Fruit fly (Drosophila melanogaster) whole organism, embryonic: Measurements from ENCODE around the gene Pka-C3.

Experiments
- Awh ChIP-seq: fragments of 200-800 bp; sonication (Bioruptor generic); IDR thresholded peaks from 2 replicates; pipeline ENCODE4, ENCODE4 v1.3.6; 2022; ENCODE audit warnings: missing biosample characterization, missing genetic modification characterization
- CG10209 ChIP-seq: fragments of 200-800 bp; sonication (Bioruptor generic); optimal IDR thresholded peaks from 3 replicates; lab custom pipeline; 2017; ENCODE audit warnings: missing biosample characterization, mild to moderate bottlenecking, missing genetic modification characterization, missing genetic modification reagents
- CG10543 ChIP-seq: fragments of 200-800 bp; sonication (Bioruptor generic); optimal IDR thresholded peaks from 3 replicates; lab custom pipeline; 2017; ENCODE audit warnings: missing biosample characterization, mild to moderate bottlenecking, missing genetic modification characterization, moderate library complexity
- CG1233 ChIP-seq: fragments of 200-800 bp; sonication (Bioruptor generic); optimal IDR thresholded peaks from 4 replicates; lab custom pipeline; 2018; ENCODE audit warnings: missing biosample characterization, mild to moderate bottlenecking, missing genetic modification characterization
- CG12391 ChIP-seq: fragments of 200-800 bp; sonication (Bioruptor generic); optimal IDR thresholded peaks from 3 replicates; lab custom pipeline; 2018; ENCODE audit warnings: missing biosample characterization, mild to moderate bottlenecking, missing genetic modification characterization, moderate library complexity
- CG13296 ChIP-seq: fragments of 200-800 bp; sonication (Bioruptor generic); optimal IDR thresholded peaks from 3 replicates; lab custom pipeline; 2018; ENCODE audit warnings: missing biosample characterization, mild to moderate bottlenecking, missing genetic modification characterization
- CG13894 ChIP-seq: fragments of 200-800 bp; sonication (Bioruptor generic); optimal IDR thresholded peaks from 3 replicates; lab custom pipeline; 2018; ENCODE audit warnings: missing biosample characterization, mild to moderate bottlenecking, missing genetic modification characterization, moderate library complexity
- CG14667 ChIP-seq: fragments of 200-800 bp; sonication (Bioruptor generic); IDR thresholded peaks from 2 replicates; pipeline ENCODE4 v1.3.6; 2022; ENCODE audit warnings: missing biosample characterization, missing genetic modification characterization
- CG15514 ChIP-seq: fragments of 200-800 bp; sonication (Bioruptor generic); optimal IDR thresholded peaks from 3 replicates; lab custom pipeline; 2017; ENCODE audit warnings: missing biosample characterization, missing genetic modification characterization, mild to moderate bottlenecking, moderate library complexity, missing genetic modification reagents
- CG1603 ChIP-seq: fragments of 200-800 bp; sonication (Bioruptor generic); optimal IDR thresholded peaks from 2 replicates; lab custom pipeline; 2019; ENCODE audit warnings: missing biosample characterization, mild to moderate bottlenecking, missing genetic modification characterization, moderate library complexity
- CG17186 ChIP-seq: fragments of 200-800 bp; sonication (Bioruptor generic); optimal IDR thresholded peaks from 3 replicates; lab custom pipeline; 2017; ENCODE audit warnings: missing biosample characterization, missing genetic modification reagents, missing genetic modification characterization
- CG17359 ChIP-seq: fragments of 200-800 bp; sonication (Bioruptor generic); optimal IDR thresholded peaks from 3 replicates; lab custom pipeline; 2018; ENCODE audit warnings: missing biosample characterization, mild to moderate bottlenecking, missing genetic modification characterization, moderate library complexity
- CG17385 ChIP-seq: fragments of 200-800 bp; sonication (Bioruptor generic); optimal IDR thresholded peaks from 3 replicates; lab custom pipeline; 2018; ENCODE audit warnings: missing biosample characterization, mild to moderate bottlenecking, missing genetic modification characterization
- CG17829 ChIP-seq: fragments of 200-800 bp; optimal IDR thresholded peaks from 2 replicates; lab custom pipeline; 2019; ENCODE audit warnings: missing biosample characterization, mild to moderate bottlenecking, missing genetic modification characterization, moderate library complexity
- CG18262 ChIP-seq: fragments of 200-800 bp; optimal IDR thresholded peaks from 3 replicates; lab custom pipeline; 2019; ENCODE audit warnings: missing biosample characterization, mild to moderate bottlenecking, missing genetic modification characterization, moderate library complexity
- CG2120 ChIP-seq: fragments of 200-800 bp; sonication (Bioruptor generic); optimal IDR thresholded peaks from 3 replicates; lab custom pipeline; 2016; ENCODE audit warnings: missing biosample characterization, missing genetic modification characterization
- CG31224 ChIP-seq: fragments of 200-800 bp; sonication (Bioruptor generic); IDR thresholded peaks from 2 replicates; pipeline ENCODE4 v1.3.6; 2022; ENCODE audit warnings: missing biosample characterization, missing genetic modification characterization
- CG31365 ChIP-seq: fragments of 200-800 bp; sonication (Bioruptor generic); optimal IDR thresholded peaks from 2 replicates; lab custom pipeline; 2018; ENCODE audit warnings: missing biosample characterization, mild to moderate bottlenecking, missing genetic modification characterization
- CG31441 ChIP-seq: fragments of 200-800 bp; sonication (Bioruptor generic); IDR thresholded peaks from 2 replicates; pipeline ENCODE4 v1.3.6; 2022; ENCODE audit warnings: missing biosample characterization, missing genetic modification characterization
- CG32532 ChIP-seq: fragments of 200-800 bp; sonication (Bioruptor generic); IDR thresholded peaks from 2 replicates; pipeline ENCODE4 v1.3.6; 2022; ENCODE audit warnings: missing biosample characterization, missing genetic modification characterization
- CG34422 ChIP-seq: fragments of 200-800 bp; sonication (Bioruptor generic); IDR thresholded peaks from 3 replicates; pipeline ENCODE4 v1.3.6; 2022; ENCODE audit warnings: missing biosample characterization, missing genetic modification characterization
- CG5180 ChIP-seq: fragments of 200-800 bp; sonication (Bioruptor generic); optimal IDR thresholded peaks from 3 replicates; lab custom pipeline; 2017; ENCODE audit warnings: missing biosample characterization, missing genetic modification characterization, mild to moderate bottlenecking, moderate library complexity, missing genetic modification reagents
- CG6813 ChIP-seq: fragments of 200-800 bp; sonication (Bioruptor generic); optimal IDR thresholded peaks from 2 replicates; lab custom pipeline; 2017; ENCODE audit warnings: missing biosample characterization, missing genetic modification characterization, mild to moderate bottlenecking, moderate library complexity, missing genetic modification reagents
- CG7357 ChIP-seq: fragments of 200-800 bp; sonication (Bioruptor generic); IDR thresholded peaks from 3 replicates; pipeline ENCODE4 v1.3.6; 2022; ENCODE audit warnings: missing biosample characterization, missing genetic modification characterization
- CG8924 ChIP-seq: fragments of 200-800 bp; optimal IDR thresholded peaks from 3 replicates; lab custom pipeline; 2019; ENCODE audit warnings: missing biosample characterization, mild to moderate bottlenecking, missing genetic modification characterization, moderate library complexity
- D19A ChIP-seq: fragments of 200-800 bp; optimal IDR thresholded peaks from 3 replicates; lab custom pipeline; 2019; ENCODE audit warnings: missing biosample characterization, mild to moderate bottlenecking, missing genetic modification characterization, moderate library complexity
- Dbx ChIP-seq: fragments of 200-800 bp; sonication (Bioruptor generic); IDR thresholded peaks from 3 replicates; pipeline ENCODE4 v1.3.6; 2022; ENCODE audit warnings: missing biosample characterization, missing genetic modification characterization
- Drgx ChIP-seq: fragments of 200-800 bp; sonication (Bioruptor generic); IDR thresholded peaks from 2 replicates; pipeline ENCODE4 v1.3.6; 2022; ENCODE audit warnings: missing biosample characterization, missing genetic modification characterization
- Gsc ChIP-seq: fragments of 200-800 bp; sonication (Bioruptor generic); IDR thresholded peaks from 2 replicates; pipeline ENCODE4 v1.3.6; 2022; ENCODE audit warnings: missing biosample characterization, missing genetic modification characterization
- H15 ChIP-seq: fragments of 200-800 bp; sonication (Bioruptor generic); IDR thresholded peaks from 3 replicates; pipeline ENCODE4 v1.3.6; 2022; ENCODE audit warnings: missing biosample characterization, missing genetic modification characterization
- Hr3 ChIP-seq: fragments of 200-800 bp; sonication (Bioruptor generic); optimal IDR thresholded peaks from 3 replicates; lab custom pipeline; 2016; ENCODE audit warnings: missing biosample characterization, missing genetic modification characterization
- Lpt ChIP-seq: fragments of >200 bp; optimal IDR thresholded peaks from 2 replicates; lab custom pipeline; 2018; ENCODE audit warnings: missing biosample characterization, missing genetic modification characterization
- NK7.1 ChIP-seq: fragments of 200-800 bp; sonication (Bioruptor generic); optimal IDR thresholded peaks from 3 replicates; lab custom pipeline; 2016; ENCODE audit warnings: missing biosample characterization, missing genetic modification characterization
- Taf1 ChIP-seq: fragments of 200-800 bp; sonication (Bioruptor generic); IDR thresholded peaks from 2 replicates; pipeline ENCODE4 v1.3.6; 2022; ENCODE audit warnings: missing biosample characterization, missing genetic modification characterization
- ara ChIP-seq: fragments of 200-800 bp; sonication (Bioruptor generic); IDR thresholded peaks from 2 replicates; pipeline ENCODE4 v1.3.6; 2022; ENCODE audit warnings: missing biosample characterization, missing genetic modification characterization
- ase ChIP-seq: fragments of 200-800 bp; sonication (Bioruptor generic); IDR thresholded peaks from 3 replicates; pipeline ENCODE4 v1.3.6; 2022; ENCODE audit warnings: missing biosample characterization, missing genetic modification characterization
- caup ChIP-seq: fragments of 200-800 bp; sonication (Bioruptor generic); optimal IDR thresholded peaks from 3 replicates; lab custom pipeline; 2017; ENCODE audit warnings: missing biosample characterization, mild to moderate bottlenecking, missing genetic modification characterization, moderate library complexity; ENCODE audit not compliant: severe bottlenecking
- chif ChIP-seq, 2 experiments: fragments of 200-800 bp; sonication (Bioruptor generic); optimal IDR thresholded peaks; 3 replicates each; lab custom pipeline; 2016; ENCODE audit warnings: missing biosample characterization in 2 of 2, missing genetic modification characterization in 2 of 2
- dm ChIP-seq: fragments of 200-800 bp; sonication (Bioruptor generic); optimal IDR thresholded peaks from 3 replicates; lab custom pipeline; 2016; ENCODE audit warnings: missing biosample characterization, missing genetic modification characterization
- dysf ChIP-seq: fragments of 200-800 bp; sonication (Bioruptor generic); IDR thresholded peaks from 3 replicates; pipeline ENCODE4 v1.3.6; 2022; ENCODE audit warnings: missing biosample characterization, missing genetic modification characterization
- ems ChIP-seq: fragments of 200-800 bp; sonication (Bioruptor generic); optimal IDR thresholded peaks from 3 replicates; lab custom pipeline; 2016; ENCODE audit warnings: missing biosample characterization, missing genetic modification characterization
- esg ChIP-seq: fragments of 200-800 bp; sonication (Bioruptor generic); conservative IDR thresholded peaks from 2 replicates; pipeline ENCODE4 v1.3.6; 2022; ENCODE audit warnings: missing biosample characterization, missing genetic modification characterization
- gfzf ChIP-seq: fragments of 200-800 bp; sonication (Bioruptor generic); optimal IDR thresholded peaks from 2 replicates; lab custom pipeline; 2016; ENCODE audit warnings: missing biosample characterization, mild to moderate bottlenecking, missing genetic modification characterization, moderate library complexity
- mirr ChIP-seq: fragments of 200-800 bp; sonication (Bioruptor generic); optimal IDR thresholded peaks from 3 replicates; lab custom pipeline; 2018; ENCODE audit warnings: missing biosample characterization, mild to moderate bottlenecking, missing genetic modification characterization
- onecut ChIP-seq: fragments of 200-800 bp; sonication (Bioruptor generic); IDR thresholded peaks from 2 replicates; pipeline ENCODE4 v1.3.6; 2022; ENCODE audit warnings: missing biosample characterization, missing genetic modification characterization
- row ChIP-seq: fragments of 200-800 bp; sonication (Bioruptor generic); IDR thresholded peaks from 3 replicates; pipeline ENCODE4 v1.3.6; 2022; ENCODE audit warnings: missing biosample characterization, missing genetic modification characterization
- slbo ChIP-seq: fragments of 200-800 bp; sonication (Bioruptor generic); IDR thresholded peaks from 2 replicates; pipeline ENCODE4 v1.3.6; 2022; ENCODE audit warnings: missing biosample characterization, missing genetic modification characterization
- ssp ChIP-seq: fragments of 200-800 bp; sonication (Bioruptor generic); IDR thresholded peaks from 2 replicates; pipeline ENCODE4 v1.3.6; 2022; ENCODE audit warnings: missing biosample characterization, missing genetic modification characterization
- stc ChIP-seq: fragments of 200-800 bp; sonication (Bioruptor generic); IDR thresholded peaks from 2 replicates; pipeline ENCODE4 v1.3.6; 2022; ENCODE audit warnings: missing biosample characterization, missing genetic modification characterization
- tap ChIP-seq: fragments of 200-800 bp; optimal IDR thresholded peaks from 3 replicates; lab custom pipeline; 2019; ENCODE audit warnings: missing biosample characterization, mild to moderate bottlenecking, missing genetic modification characterization, moderate library complexity
- tgo ChIP-seq: fragments of 200-800 bp; sonication (Bioruptor generic); IDR thresholded peaks from 3 replicates; pipeline ENCODE4 v1.3.6; 2022; ENCODE audit warnings: missing biosample characterization, missing genetic modification characterization

Gene Pka-C3

dm6 chr3L:15977565-15977964 is 23.0 kb upstream of the Pka-C3 start (continued):
- TF ChIP-seq CG32532 (GFP tag; lab: Robert Waterston, UW) (peak; percentile 74), CG17359 (peak; percentile 71), CG6813 (GFP tag; lab: Kevin White, UChicago) (peak; percentile 20), tgo (peak; percentile 77), Awh (GFP tag; lab: Robert Waterston, UW) (peak; percentile 76), CG17829 (tag; lab: Kevin White, UChicago) (peak; percentile 55), dm (GFP tag; lab: Kevin White, UChicago) (no peak), ssp (GFP tag; lab: Robert Waterston, UW) (peak; percentile 27; the same call in 1 of the 2 replicates), CG2120 (GFP tag; lab: Kevin White, UChicago) (peak; percentile 63), CG17385 (GFP tag; lab: Kevin White, UChicago) (peak; percentile 32), CG10209 (GFP tag; lab: Kevin White, UChicago) (peak; percentile 28), CG5180 (GFP tag; lab: Kevin White, UChicago) (no peak), Taf1 (GFP tag; lab: Robert Waterston, UW) (0 out of 2 replicates have a peak, but pooled peaks have one; percentile 31), CG31441 (peak; percentile 82), mirr (GFP tag; lab: Kevin White, UChicago) (no peak), CG12391 (tag; lab: Kevin White, UChicago) (peak; percentile 37), esg (GFP tag; lab: Robert Waterston, UW) (peak; percentile 50), gfzf (GFP tag; lab: Kevin White, UChicago) (no peak), CG14667 (GFP tag; lab: Robert Waterston, UW) (peak; percentile 58), CG7357 (GFP tag; lab: Robert Waterston, UW) (peak; percentile 59; the same call in 2 of the 3 replicates), ase (GFP tag; lab: Robert Waterston, UW) (peak; percentile 64; the same call in 2 of the 3 replicates), CG15514 (peak; percentile 51), CG31365 (tag; lab: Kevin White, UChicago) (no peak), CG10543 (peak; percentile 14), CG1603 (no peak), ems (GFP tag; lab: Kevin White, UChicago) (peak; percentile 21), ara (GFP tag; lab: Robert Waterston, UW) (peak; percentile 60), tap (peak; percentile 28), CG13894 (tag; lab: Kevin White, UChicago) (peak; percentile 12), onecut (0 out of 2 replicates have a peak, but pooled peaks have one; percentile 8), CG17186 (no peak), H15 (peak; percentile 37; the same call in 2 of the 3 replicates), Lpt (GFP tag; lab: Kevin White, UChicago) (no peak), CG34422 (peak; percentile 67; the same call in 2 of the 3 replicates), Gsc (0 out of 2 replicates have a peak, but pooled peaks have one; percentile 22), NK7.1 (GFP tag; lab: Kevin White, UChicago) (peak; percentile 8), stc (GFP tag; lab: Robert Waterston, UW) (peak; percentile 74), CG13296 (GFP tag; lab: Kevin White, UChicago) (peak; percentile 39), Dbx (GFP tag; lab: Robert Waterston, UW) (peak; percentile 58; the same call in 1 of the 3 replicates), CG18262 (tag; lab: Kevin White, UChicago) (peak; percentile 66), dysf (GFP tag; lab: Robert Waterston, UW) (peak; percentile 76), Drgx (peak; percentile 55), CG1233 (GFP tag; lab: Kevin White, UChicago) (peak; percentile 49), CG8924 (tag; lab: Kevin White, UChicago) (peak; percentile 41), slbo (GFP tag; lab: Robert Waterston, UW) (peak; percentile 58), CG31224 (GFP tag; lab: Robert Waterston, UW) (peak; percentile 41; the same call in 1 of the 2 replicates), Hr3 (GFP tag; lab: Kevin White, UChicago) (peak; percentile 31), chif (GFP tag; optimal IDR thresholded peaks at IDR 0.05; lab: Kevin White, UChicago) (peak in 1 of 2 experiments; percentile 12), row (peak; percentile 72), D19A (tag; lab: Kevin White, UChicago) (no peak), caup (GFP tag; lab: Kevin White, UChicago) (peak; percentile 55)
